Fruit fly (Drosophila melanogaster) whole organism, prepupa: Measurements from ENCODE around the gene fz2.
A peak's percentile ranks its signal among the peaks of the same experiment; 100 is the strongest.

ENCODE experiments used
- CG11902 ChIP-seq: fragments of 200-800 bp; sonication (Bioruptor generic); optimal IDR thresholded peaks from 3 replicates; lab custom pipeline; 2016; ENCODE audit warnings: missing biosample characterization, missing genetic modification characterization
- CG16779 ChIP-seq: fragments of 200-800 bp; sonication (Bioruptor generic); optimal IDR thresholded peaks from 3 replicates; lab custom pipeline; 2017; ENCODE audit warnings: missing biosample characterization, mild to moderate bottlenecking, missing genetic modification characterization
- CG31627 ChIP-seq: fragments of 200-800 bp; sonication (Bioruptor generic); optimal IDR thresholded peaks from 3 replicates; lab custom pipeline; 2016; ENCODE audit warnings: missing biosample characterization, missing genetic modification characterization
- CG4318 ChIP-seq: fragments of 200-800 bp; sonication (Bioruptor generic); optimal IDR thresholded peaks from 3 replicates; lab custom pipeline; 2017; ENCODE audit warnings: missing biosample characterization, mild to moderate bottlenecking, missing genetic modification characterization
- CG6792 ChIP-seq: fragments of 200-800 bp; sonication (Bioruptor generic); optimal IDR thresholded peaks from 3 replicates; lab custom pipeline; 2016; ENCODE audit warnings: missing biosample characterization, missing genetic modification characterization
- CG6854 ChIP-seq: fragments of 200-800 bp; sonication (Bioruptor generic); optimal IDR thresholded peaks from 2 replicates; lab custom pipeline; 2017; ENCODE audit warnings: missing biosample characterization, mild to moderate bottlenecking, missing genetic modification characterization
- Gug ChIP-seq: fragments of 200-800 bp; sonication (Bioruptor generic); IDR thresholded peaks from 2 replicates; pipeline ENCODE4 v1.3.6; 2022; ENCODE audit warnings: missing biosample characterization, missing genetic modification characterization
- Hr39 ChIP-seq: fragments of 200-800 bp; sonication (Bioruptor generic); optimal IDR thresholded peaks from 2 replicates; lab custom pipeline; 2016; ENCODE audit warnings: missing biosample characterization, missing genetic modification characterization
- Sox15 ChIP-seq: fragments of 200-800 bp; sonication (Bioruptor generic); optimal IDR thresholded peaks from 3 replicates; lab custom pipeline; 2016; ENCODE audit warnings: missing biosample characterization, missing genetic modification characterization
- dsx ChIP-seq: fragments of 200-800 bp; optimal IDR thresholded peaks from 3 replicates; lab custom pipeline; 2019; ENCODE audit warnings: missing biosample characterization, mild to moderate bottlenecking, missing genetic modification characterization, moderate library complexity; ENCODE audit not compliant: poor library complexity, severe bottlenecking
- fkh ChIP-seq: fragments of 200-800 bp; sonication (Bioruptor generic); optimal IDR thresholded peaks from 3 replicates; lab custom pipeline; 2017; ENCODE audit warnings: missing biosample characterization, mild to moderate bottlenecking, missing genetic modification characterization, moderate library complexity
- salr ChIP-seq, 2 experiments: fragments of 200-800 bp; sonication (Bioruptor generic); optimal IDR thresholded peaks; 3 replicates each; lab custom pipeline; 2016 to 2018; ENCODE audit warnings: missing biosample characterization in 2 of 2, missing genetic modification characterization in 2 of 2, mild to moderate bottlenecking in 1 of 2
- ss ChIP-seq, 2 experiments: fragments of 200-800 bp; sonication (Bioruptor generic); optimal IDR thresholded peaks; 2 replicates in 1 of 2; 3 replicates in 1 of 2; lab custom pipeline; 2017 to 2018; ENCODE audit warnings: mild to moderate bottlenecking in 2 of 2, missing biosample characterization in 2 of 2, missing genetic modification characterization in 2 of 2, moderate library complexity in 1 of 2

- TF ChIP-seq Gug (no peak), CG11902 (GFP tag; lab: Kevin White, UChicago) (no peak), CG6792 (GFP tag; lab: Kevin White, UChicago) (no peak), Hr39 (GFP tag; lab: Kevin White, UChicago) (peak; percentile 12), CG31627 (GFP tag; lab: Kevin White, UChicago) (peak; percentile 38), salr (GFP tag; optimal IDR thresholded peaks at IDR 0.05; lab: Kevin White, UChicago) (no peak), ss (GFP tag; optimal IDR thresholded peaks at IDR 0.05; lab: Kevin White, UChicago) (no peak), dsx (GFP tag; lab: Kevin White, UChicago) (no peak), CG4318 (GFP tag; lab: Kevin White, UChicago) (no peak), Sox15 (GFP tag; lab: Kevin White, UChicago) (no peak), fkh (GFP tag; lab: Kevin White, UChicago) (no peak), CG6854 (GFP tag; lab: Kevin White, UChicago) (peak; percentile 54), CG16779 (no peak)
Measured at dm6 chr3L:19260278-19260803, 25.2 kb upstream of the fz2 start, which contains the start of gene nes.
